Fruit fly (Drosophila melanogaster) whole organism, embryonic: ENCODE results near the gene Rab18.
A peak's percentile ranks its signal among the peaks of the same experiment; 100 is the strongest.

Experiments
- CG1024 ChIP-seq: fragments of 200-800 bp; sonication (Bioruptor generic); IDR thresholded peaks from 2 replicates; pipeline ENCODE4 v1.3.6; 2022; ENCODE audit warnings: missing biosample characterization, missing genetic modification characterization
- CG10274 ChIP-seq: fragments of 200-800 bp; sonication (Bioruptor generic); optimal IDR thresholded peaks from 3 replicates; lab custom pipeline; 2017; ENCODE audit warnings: missing biosample characterization, mild to moderate bottlenecking, missing genetic modification characterization
- CG10654 ChIP-seq: fragments of 200-800 bp; sonication (Bioruptor generic); optimal IDR thresholded peaks from 2 replicates; lab custom pipeline; 2016; ENCODE audit warnings: missing biosample characterization, missing genetic modification characterization
- CG10959 ChIP-seq: fragments of 200-800 bp; sonication (Bioruptor generic); IDR thresholded peaks from 2 replicates; pipeline ENCODE4 v1.3.6; 2022; ENCODE audit warnings: missing biosample characterization, missing genetic modification characterization
- CG11504 ChIP-seq: fragments of 200-800 bp; sonication (Bioruptor generic); optimal IDR thresholded peaks from 3 replicates; lab custom pipeline; 2019; ENCODE audit warnings: missing biosample characterization, mild to moderate bottlenecking, missing genetic modification characterization, moderate library complexity
- CG12744 ChIP-seq: fragments of 200-800 bp; sonication (Bioruptor generic); optimal IDR thresholded peaks from 2 replicates; lab custom pipeline; 2016; ENCODE audit warnings: missing biosample characterization, missing genetic modification characterization
- CG13123 ChIP-seq: fragments of 200-800 bp; sonication (Bioruptor generic); optimal IDR thresholded peaks from 2 replicates; lab custom pipeline; 2016; ENCODE audit warnings: missing biosample characterization, missing genetic modification characterization
- CG15514 ChIP-seq: fragments of 200-800 bp; sonication (Bioruptor generic); optimal IDR thresholded peaks from 3 replicates; lab custom pipeline; 2017; ENCODE audit warnings: missing biosample characterization, missing genetic modification characterization, mild to moderate bottlenecking, moderate library complexity, missing genetic modification reagents
- CG2120 ChIP-seq: fragments of 200-800 bp; sonication (Bioruptor generic); optimal IDR thresholded peaks from 3 replicates; lab custom pipeline; 2016; ENCODE audit warnings: missing biosample characterization, missing genetic modification characterization
- CG2129 ChIP-seq: fragments of 200-800 bp; sonication (Bioruptor generic); IDR thresholded peaks from 2 replicates; pipeline ENCODE4 v1.3.6; 2022; ENCODE audit warnings: missing biosample characterization, missing genetic modification characterization; ENCODE audit not compliant: partially characterized antibody
- CG2678 ChIP-seq: fragments of 200-800 bp; sonication (Bioruptor generic); optimal IDR thresholded peaks from 3 replicates; lab custom pipeline; 2019; ENCODE audit warnings: missing biosample characterization, mild to moderate bottlenecking, missing genetic modification characterization, moderate library complexity
- CG32532 ChIP-seq: fragments of 200-800 bp; sonication (Bioruptor generic); IDR thresholded peaks from 2 replicates; pipeline ENCODE4 v1.3.6; 2022; ENCODE audit warnings: missing biosample characterization, missing genetic modification characterization
- CG3407 ChIP-seq: fragments of 200-800 bp; sonication (Bioruptor generic); optimal IDR thresholded peaks from 2 replicates; lab custom pipeline; 2018; ENCODE audit warnings: missing biosample characterization, mild to moderate bottlenecking, missing genetic modification characterization
- CG3847 ChIP-seq: fragments of 200-800 bp; sonication (Bioruptor generic); IDR thresholded peaks from 2 replicates; pipeline ENCODE4 v1.3.6; 2022; ENCODE audit warnings: missing biosample characterization, missing genetic modification characterization
- CG5180 ChIP-seq: fragments of 200-800 bp; sonication (Bioruptor generic); optimal IDR thresholded peaks from 3 replicates; lab custom pipeline; 2017; ENCODE audit warnings: missing biosample characterization, missing genetic modification characterization, mild to moderate bottlenecking, moderate library complexity, missing genetic modification reagents
- CG6175 ChIP-seq: fragments of 200-800 bp; sonication (Bioruptor generic); IDR thresholded peaks from 3 replicates; pipeline ENCODE4 v1.3.6; 2022; ENCODE audit warnings: missing biosample characterization, missing genetic modification characterization
- CG6813 ChIP-seq: fragments of 200-800 bp; sonication (Bioruptor generic); optimal IDR thresholded peaks from 2 replicates; lab custom pipeline; 2017; ENCODE audit warnings: missing biosample characterization, missing genetic modification characterization, mild to moderate bottlenecking, moderate library complexity, missing genetic modification reagents
- CG7839 ChIP-seq: fragments of 200-800 bp; sonication (Bioruptor generic); optimal IDR thresholded peaks from 3 replicates; lab custom pipeline; 2018; ENCODE audit warnings: missing biosample characterization, mild to moderate bottlenecking, missing genetic modification characterization, moderate library complexity
- CG8478 ChIP-seq: fragments of >200 bp; optimal IDR thresholded peaks from 2 replicates; lab custom pipeline; 2018
- CHES-1-like ChIP-seq: fragments of 200-800 bp; sonication (Bioruptor generic); optimal IDR thresholded peaks from 2 replicates; lab custom pipeline; 2016; ENCODE audit warnings: missing biosample characterization, missing genetic modification characterization
- CTCF ChIP-seq: fragments of 200-800 bp; sonication (Bioruptor generic); optimal IDR thresholded peaks from 2 replicates; lab custom pipeline; 2017; ENCODE audit warnings: missing biosample characterization, mild to moderate bottlenecking, missing genetic modification characterization, moderate library complexity
- Camta ChIP-seq: fragments of 200-800 bp; sonication (Bioruptor generic); optimal IDR thresholded peaks from 2 replicates; lab custom pipeline; 2016; ENCODE audit warnings: missing biosample characterization, missing genetic modification characterization
- Dip3 ChIP-seq: fragments of 200-800 bp; sonication (Bioruptor generic); optimal IDR thresholded peaks from 3 replicates; lab custom pipeline; 2016; ENCODE audit warnings: missing biosample characterization, missing genetic modification characterization
- E2f1 ChIP-seq: fragments of 200-800 bp; sonication (Bioruptor generic); IDR thresholded peaks from 2 replicates; pipeline ENCODE4 v1.3.6; 2022; ENCODE audit warnings: missing biosample characterization, missing genetic modification characterization
- Fer2 ChIP-seq: fragments of 200-800 bp; sonication (Bioruptor generic); optimal IDR thresholded peaks from 2 replicates; lab custom pipeline; 2018; ENCODE audit warnings: missing biosample characterization, mild to moderate bottlenecking, missing genetic modification characterization, moderate library complexity
- Hmx ChIP-seq: fragments of 200-800 bp; sonication (Bioruptor generic); optimal IDR thresholded peaks from 2 replicates; lab custom pipeline; 2016; ENCODE audit warnings: missing biosample characterization, missing genetic modification characterization
- Hr39 ChIP-seq: fragments of >200 bp; optimal IDR thresholded peaks from 2 replicates; lab custom pipeline; 2017
- MTF-1 ChIP-seq: fragments of 200-800 bp; sonication (Bioruptor generic); optimal IDR thresholded peaks from 2 replicates; lab custom pipeline; 2018; ENCODE audit warnings: missing biosample characterization, mild to moderate bottlenecking, missing genetic modification characterization, borderline replicate concordance
- Max ChIP-seq: fragments of 200-800 bp; sonication (Bioruptor generic); optimal IDR thresholded peaks from 2 replicates; lab custom pipeline; 2016; ENCODE audit warnings: missing biosample characterization, mild to moderate bottlenecking, missing genetic modification characterization
- Nf-YB ChIP-seq: fragments of 200-800 bp; sonication (Bioruptor generic); optimal IDR thresholded peaks from 3 replicates; lab custom pipeline; 2019; ENCODE audit warnings: missing biosample characterization, mild to moderate bottlenecking, missing genetic modification characterization, moderate library complexity
- Oli ChIP-seq: fragments of 200-800 bp; sonication (Bioruptor generic); optimal IDR thresholded peaks from 2 replicates; lab custom pipeline; 2018; ENCODE audit warnings: missing biosample characterization, mild to moderate bottlenecking, missing genetic modification characterization, moderate library complexity
- Scr ChIP-seq: fragments of 200-800 bp; sonication (Bioruptor generic); IDR thresholded peaks from 2 replicates; pipeline ENCODE4 v1.3.6; 2022; ENCODE audit warnings: missing biosample characterization, missing genetic modification characterization; ENCODE audit not compliant: partially characterized antibody
- Sry-δ ChIP-seq: fragments of 200-800 bp; sonication (Bioruptor generic); optimal IDR thresholded peaks from 2 replicates; lab custom pipeline; 2016; ENCODE audit warnings: missing biosample characterization, missing genetic modification characterization
- Ssrp ChIP-seq: fragments of 200-800 bp; sonication (Bioruptor generic); optimal IDR thresholded peaks from 2 replicates; lab custom pipeline; 2018; ENCODE audit warnings: missing biosample characterization, mild to moderate bottlenecking, missing genetic modification characterization, moderate library complexity
- YL-1 ChIP-seq: fragments of 200-800 bp; sonication (Bioruptor generic); optimal IDR thresholded peaks from 3 replicates; lab custom pipeline; 2017; ENCODE audit warnings: missing biosample characterization, mild to moderate bottlenecking, missing genetic modification characterization
- az2 ChIP-seq: fragments of 200-800 bp; sonication (Bioruptor generic); optimal IDR thresholded peaks from 3 replicates; lab custom pipeline; 2016; ENCODE audit warnings: missing biosample characterization, missing genetic modification characterization
- crp ChIP-seq, 2 experiments: fragments of 200-800 bp; sonication (Bioruptor generic); optimal IDR thresholded peaks; 2 replicates in 1 of 2; 3 replicates in 1 of 2; lab custom pipeline; 2017; ENCODE audit warnings: missing biosample characterization in 2 of 2, missing genetic modification characterization in 2 of 2, mild to moderate bottlenecking in 1 of 2, moderate library complexity in 1 of 2
- dati ChIP-seq: fragments of 200-800 bp; sonication (Bioruptor generic); IDR thresholded peaks from 2 replicates; pipeline ENCODE4 v1.3.6; 2022; ENCODE audit warnings: missing biosample characterization, missing genetic modification characterization
- dpn ChIP-seq, 2 experiments: fragments of 200-800 bp; sonication (Bioruptor generic); optimal IDR thresholded peaks; 3 replicates each; lab custom pipeline; 2016; ENCODE audit warnings: missing biosample characterization in 2 of 2, missing genetic modification characterization in 2 of 2
- fd102C ChIP-seq: fragments of 200-800 bp; sonication (Bioruptor generic); optimal IDR thresholded peaks from 2 replicates; lab custom pipeline; 2018; ENCODE audit warnings: missing biosample characterization, mild to moderate bottlenecking, missing genetic modification characterization, moderate library complexity
- fd3F ChIP-seq: fragments of 200-800 bp; sonication (Bioruptor generic); optimal IDR thresholded peaks from 2 replicates; lab custom pipeline; 2018; ENCODE audit warnings: missing biosample characterization, mild to moderate bottlenecking, missing genetic modification characterization, moderate library complexity
- jigr1 ChIP-seq: fragments of 200-800 bp; sonication (Bioruptor generic); IDR thresholded peaks from 3 replicates; pipeline ENCODE4 v1.3.6; 2022; ENCODE audit warnings: missing biosample characterization, missing genetic modification characterization
- nmo ChIP-seq: fragments of 200-800 bp; sonication (Bioruptor generic); optimal IDR thresholded peaks from 2 replicates; lab custom pipeline; 2018; ENCODE audit warnings: missing biosample characterization, mild to moderate bottlenecking, missing genetic modification characterization, moderate library complexity
- pita ChIP-seq: fragments of 200-800 bp; sonication (Bioruptor generic); optimal IDR thresholded peaks from 2 replicates; lab custom pipeline; 2017; ENCODE audit warnings: missing biosample characterization, mild to moderate bottlenecking, missing genetic modification characterization
- row ChIP-seq: fragments of 200-800 bp; sonication (Bioruptor generic); IDR thresholded peaks from 3 replicates; pipeline ENCODE4 v1.3.6; 2022; ENCODE audit warnings: missing biosample characterization, missing genetic modification characterization
- sd ChIP-seq: fragments of 200-800 bp; sonication (Bioruptor generic); optimal IDR thresholded peaks from 3 replicates; lab custom pipeline; 2018; ENCODE audit warnings: missing biosample characterization, mild to moderate bottlenecking, missing genetic modification characterization, moderate library complexity
- sens-2 ChIP-seq: fragments of 200-800 bp; sonication (Bioruptor generic); IDR thresholded peaks from 2 replicates; pipeline ENCODE4 v1.3.6; 2022; ENCODE audit warnings: missing biosample characterization, missing genetic modification characterization
- slbo ChIP-seq: fragments of 200-800 bp; sonication (Bioruptor generic); IDR thresholded peaks from 2 replicates; pipeline ENCODE4 v1.3.6; 2022; ENCODE audit warnings: missing biosample characterization, missing genetic modification characterization
- tgo ChIP-seq: fragments of 200-800 bp; sonication (Bioruptor generic); IDR thresholded peaks from 3 replicates; pipeline ENCODE4 v1.3.6; 2022; ENCODE audit warnings: missing biosample characterization, missing genetic modification characterization
- wek ChIP-seq: fragments of 200-800 bp; sonication (Bioruptor generic); optimal IDR thresholded peaks from 3 replicates; lab custom pipeline; 2018; ENCODE audit warnings: missing biosample characterization, mild to moderate bottlenecking, missing genetic modification characterization, moderate library complexity
- z ChIP-seq: fragments of 200-800 bp; sonication (Bioruptor generic); IDR thresholded peaks from 3 replicates; pipeline ENCODE4 v1.3.6; 2022; ENCODE audit warnings: missing biosample characterization, missing genetic modification characterization

The Rab18 gene

DNA sequence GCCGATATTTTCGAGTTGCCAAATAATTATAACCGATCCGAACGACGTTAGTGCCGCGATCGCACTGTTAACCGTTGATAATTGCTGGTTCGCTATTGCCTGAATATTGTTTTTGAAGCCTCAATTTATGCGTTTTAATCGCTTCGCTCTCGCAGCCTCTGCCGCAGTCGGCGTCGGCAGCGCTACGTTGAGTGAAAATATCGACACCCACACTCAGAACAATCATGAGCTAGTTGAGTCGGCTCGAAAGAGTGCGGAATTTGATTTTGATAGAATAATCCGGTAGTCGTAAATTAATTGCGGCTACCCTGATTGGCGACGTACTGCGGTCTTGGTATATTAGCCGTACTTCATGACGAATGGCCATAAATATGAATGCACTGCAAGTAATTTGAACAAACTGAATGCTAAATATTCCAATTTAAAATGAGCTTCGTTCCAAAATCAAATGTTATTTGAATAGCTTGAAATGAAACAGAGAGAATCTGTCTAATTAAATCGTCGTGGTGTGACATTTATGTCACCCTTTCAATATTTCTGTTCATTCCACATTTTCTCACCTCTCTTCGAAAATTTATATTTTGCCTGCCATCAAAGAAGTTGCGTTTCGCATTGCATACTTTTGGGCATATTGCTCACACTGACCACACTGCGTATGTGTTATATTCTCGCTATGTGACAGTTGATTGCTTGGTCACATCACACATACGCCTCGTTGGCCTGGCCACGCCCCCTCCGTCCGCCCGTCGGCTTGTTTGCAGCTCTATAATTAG, 44.0 kb upstream of the Rab18 start (continued):
- TF ChIP-seq CG11504 (tag; lab: Kevin White, UChicago) (peak; percentile 19), Sry-δ (GFP tag; lab: Kevin White, UChicago) (no peak), slbo (peak; percentile 26; the same call in 1 of the 2 replicates), jigr1 (no peak), dati (GFP tag; lab: Robert Waterston, UW) (no peak), CHES-1-like (GFP tag; lab: Kevin White, UChicago) (no peak), CG2678 (peak; percentile 19), CG6175 (GFP tag; lab: Robert Waterston, UW) (no peak), CG7839 (tag; lab: Kevin White, UChicago) (peak; percentile 19), crp (GFP tag; optimal IDR thresholded peaks at IDR 0.05; lab: Kevin White, UChicago) (no peak), CG6813 (GFP tag; lab: Kevin White, UChicago) (no peak), Scr (GFP tag; lab: Robert Waterston, UW) (no peak), MTF-1 (GFP tag; lab: Kevin White, UChicago) (no peak), pita (GFP tag; lab: Kevin White, UChicago) (no peak), CG10959 (no peak), CG8478 (lab: Kevin White, UChicago) (no peak), CTCF (GFP tag; lab: Kevin White, UChicago) (peak; percentile 27), Dip3 (no peak), YL-1 (no peak), CG32532 (GFP tag; lab: Robert Waterston, UW) (no peak), Max (GFP tag; lab: Kevin White, UChicago) (no peak), CG10274 (GFP tag; lab: Kevin White, UChicago) (no peak), sd (tag; lab: Kevin White, UChicago) (peak; percentile 3), dpn (GFP tag; optimal IDR thresholded peaks at IDR 0.05; lab: Kevin White, UChicago) (no peak), nmo (GFP tag; lab: Kevin White, UChicago) (no peak), CG1024 (GFP tag; lab: Robert Waterston, UW) (no peak), Oli (no peak), tgo (GFP tag; lab: Robert Waterston, UW) (no peak), Hr39 (lab: Kevin White, UChicago) (no peak), wek (GFP tag; lab: Kevin White, UChicago) (no peak), fd102C (GFP tag; lab: Kevin White, UChicago) (no peak), Camta (GFP tag; lab: Kevin White, UChicago) (no peak), CG10654 (GFP tag; lab: Kevin White, UChicago) (no peak), z (GFP tag; lab: Robert Waterston, UW) (peak; percentile 83), Ssrp (tag; lab: Kevin White, UChicago) (no peak), CG3847 (GFP tag; lab: Robert Waterston, UW) (0 out of 2 replicates have a peak, but pooled peaks have one; percentile 7), Nf-YB (no peak), CG15514 (no peak), row (GFP tag; lab: Robert Waterston, UW) (peak; percentile 47), Fer2 (tag; lab: Kevin White, UChicago) (no peak), CG2120 (GFP tag; lab: Kevin White, UChicago) (peak; percentile 34), az2 (GFP tag; lab: Kevin White, UChicago) (no peak), CG5180 (GFP tag; lab: Kevin White, UChicago) (peak; percentile 1), Hmx (GFP tag; lab: Kevin White, UChicago) (no peak), CG3407 (GFP tag; lab: Kevin White, UChicago) (no peak), fd3F (GFP tag; lab: Kevin White, UChicago) (no peak), CG12744 (GFP tag; lab: Kevin White, UChicago) (no peak), sens-2 (no peak), E2f1 (0 out of 2 replicates have a peak, but pooled peaks have one; percentile 14), CG2129 (no peak), CG13123 (no peak)
